Worm (Caenorhabditis elegans): Measurements from ENCODE around the gene EGAP1.1.
A peak's percentile ranks its signal among the peaks of the same experiment; 100 is the strongest.

Gene EGAP1.1

DNA sequence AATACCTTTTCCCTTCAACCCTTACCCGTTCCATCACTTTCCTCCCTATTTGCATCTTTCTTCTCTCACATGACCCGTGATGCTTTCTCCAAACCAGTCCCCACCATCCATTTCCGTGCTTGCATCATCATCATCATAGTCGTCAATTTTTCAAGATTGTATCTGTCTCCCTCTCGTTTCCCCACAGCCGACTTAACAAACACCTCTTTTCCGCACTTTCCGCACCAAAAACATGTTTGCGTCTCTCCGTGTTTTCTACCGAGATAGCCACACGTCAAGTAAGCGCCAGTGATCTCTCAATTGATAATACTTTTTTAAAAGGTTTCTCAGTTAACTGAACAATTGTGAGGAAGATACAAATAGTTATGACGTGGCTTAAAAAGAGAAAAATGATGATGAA, 993 bp upstream of the EGAP1.1 start:
- TF ChIP-seq nhr-80 (tag; optimal IDR thresholded peaks at IDR 0.05) (peak; percentile 66), ceh-58 (GFP tag; IDR thresholded peaks at IDR 0.05) (no peak), egrh-3 (GFP tag; IDR thresholded peaks at IDR 0.05) (no peak), attf-5 (GFP tag; optimal IDR thresholded peaks at IDR 0.05) (peak; percentile 27), ztf-18 (tag; optimal IDR thresholded peaks at IDR 0.05) (no peak), ekl-4 (GFP tag; IDR thresholded peaks at IDR 0.05) (0 out of 2 replicates have a peak, but pooled peaks have one; percentile 16), ztf-26 (tag; optimal IDR thresholded peaks at IDR 0.05) (peak; percentile 39), cebp-1 (GFP tag; IDR thresholded peaks at IDR 0.05) (no peak), cebp-1 (tag; optimal IDR thresholded peaks at IDR 0.05) (peak; percentile 72), K12H6.12 (tag; optimal IDR thresholded peaks at IDR 0.05) (peak; percentile 57), pha-4 (tag; optimal IDR thresholded peaks at IDR 0.05) (no peak), lin-35 (GFP tag; optimal IDR thresholded peaks at IDR 0.05) (peak in 1 of 3 experiments; percentile 29), die-1 (tag; optimal IDR thresholded peaks at IDR 0.05) (peak; percentile 36), madf-10 (tag; optimal IDR thresholded peaks at IDR 0.05) (peak; percentile 2), ceh-27 (GFP tag; optimal IDR thresholded peaks at IDR 0.05) (peak; percentile 17), egl-18 (GFP tag; IDR thresholded peaks at IDR 0.05) (no peak), ets-4 (GFP tag; optimal IDR thresholded peaks at IDR 0.05) (no peak), lin-40 (tag; optimal IDR thresholded peaks at IDR 0.05) (peak; percentile 61), Y95B8A.8 (GFP tag; IDR thresholded peaks at IDR 0.05) (0 out of 2 replicates have a peak, but pooled peaks have one; percentile 24), C06A6.2 (GFP tag; conservative IDR thresholded peaks at IDR 0.05) (peak; percentile 46; the same call in 1 of the 2 replicates), rpc-1 (optimal IDR thresholded peaks at IDR 0.05) (no peak), rpc-1 (tag; optimal IDR thresholded peaks at IDR 0.05) (no peak), chd-7 (tag; optimal IDR thresholded peaks at IDR 0.05) (peak; percentile 29), somi-1 (GFP tag; optimal IDR thresholded peaks at IDR 0.05) (no peak), K11D2.4 (GFP tag; IDR thresholded peaks at IDR 0.05) (0 out of 2 replicates have a peak, but pooled peaks have one; percentile 13), let-607 (tag; optimal IDR thresholded peaks at IDR 0.05) (peak in 1 of 2 experiments; percentile 24)

DNA sequence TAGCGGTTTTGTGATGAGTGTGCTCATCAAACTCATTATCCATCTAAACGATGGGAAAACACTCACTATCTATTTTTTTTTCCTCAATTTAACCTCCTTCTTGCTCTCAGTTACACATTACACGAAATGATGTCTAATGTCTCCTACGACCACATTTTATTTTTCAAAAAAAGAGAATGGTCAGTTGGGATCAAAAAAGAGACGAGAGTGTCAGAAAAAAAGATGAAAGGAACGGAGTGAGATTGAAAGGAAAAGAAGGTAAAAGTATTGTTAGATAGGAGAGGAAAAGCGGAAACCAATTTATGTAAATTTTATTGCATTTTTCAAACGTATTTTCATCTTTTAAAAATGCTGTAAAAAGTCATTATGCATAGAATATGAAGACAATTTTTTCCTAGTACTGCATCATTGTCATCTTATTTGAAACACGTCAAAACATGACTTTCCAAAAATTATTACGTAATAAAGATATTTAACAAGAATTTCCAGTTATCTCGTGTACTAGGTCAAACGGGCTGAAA, 2.8 kb downstream of the EGAP1.1 start:
- TF ChIP-seq somi-1 (GFP tag; optimal IDR thresholded peaks at IDR 0.05) (no peak), lin-54 (GFP tag; optimal IDR thresholded peaks at IDR 0.05) (no peak)

ce11 chrIII:5932853-5933252, 4.2 kb downstream of the EGAP1.1 start, which contains the start of gene zmp-1:
Gene zmp-1, minus strand, starts transcription at chrIII:5932953.
- TF ChIP-seq ceh-91 (GFP tag; IDR thresholded peaks at IDR 0.05) (no peak), F55B11.4 (tag; optimal IDR thresholded peaks at IDR 0.05; ENCODE audit: borderline replicate concordance, insufficient read depth) (no peak), D2030.7 (GFP tag; IDR thresholded peaks at IDR 0.05) (no peak), atf-7 (tag; optimal IDR thresholded peaks at IDR 0.05) (no peak), F10E7.11 (tag; optimal IDR thresholded peaks at IDR 0.05) (no peak), unc-130 (GFP tag; optimal IDR thresholded peaks at IDR 0.05) (no peak), ztf-25 (GFP tag; IDR thresholded peaks at IDR 0.05) (no peak), attf-6 (GFP tag; IDR thresholded peaks at IDR 0.05) (no peak), Y67H2A.10 (GFP tag; conservative IDR thresholded peaks at IDR 0.05) (no peak), attf-3 (GFP tag; conservative IDR thresholded peaks at IDR 0.05) (no peak), ztf-22 (GFP tag; optimal IDR thresholded peaks at IDR 0.05) (no peak), F39B2.1 (GFP tag; IDR thresholded peaks at IDR 0.05) (no peak), nhr-90 (tag; optimal IDR thresholded peaks at IDR 0.05) (no peak), hlh-12 (tag; optimal IDR thresholded peaks at IDR 0.05) (no peak), ztf-26 (tag; optimal IDR thresholded peaks at IDR 0.05) (no peak), nfya-1 (tag; optimal IDR thresholded peaks at IDR 0.05; ENCODE audit: borderline replicate concordance, insufficient read depth) (no peak), madf-3 (GFP tag; IDR thresholded peaks at IDR 0.05) (no peak), nhr-80 (tag; optimal IDR thresholded peaks at IDR 0.05) (no peak), egl-44 (GFP tag; IDR thresholded peaks at IDR 0.05) (no peak)
